Fruit fly (Drosophila melanogaster) whole organism, embryonic: ENCODE results near the gene slp1.

ENCODE experiments used
- B-H2 ChIP-seq: fragments of 200-800 bp; sonication (Bioruptor generic); optimal IDR thresholded peaks from 2 replicates; lab custom pipeline; 2018; ENCODE audit warnings: missing biosample characterization, mild to moderate bottlenecking, missing genetic modification characterization
- CG11504 ChIP-seq: fragments of 200-800 bp; sonication (Bioruptor generic); optimal IDR thresholded peaks from 3 replicates; lab custom pipeline; 2019; ENCODE audit warnings: missing biosample characterization, mild to moderate bottlenecking, missing genetic modification characterization, moderate library complexity
- CG12104 ChIP-seq: fragments of 200-800 bp; sonication (Bioruptor generic); optimal IDR thresholded peaks from 3 replicates; lab custom pipeline; 2016; ENCODE audit warnings: missing biosample characterization, missing genetic modification characterization
- CG1233 ChIP-seq: fragments of 200-800 bp; sonication (Bioruptor generic); optimal IDR thresholded peaks from 4 replicates; lab custom pipeline; 2018; ENCODE audit warnings: missing biosample characterization, mild to moderate bottlenecking, missing genetic modification characterization
- CG13624 ChIP-seq: fragments of 200-800 bp; sonication (Bioruptor generic); optimal IDR thresholded peaks from 2 replicates; lab custom pipeline; 2016; ENCODE audit warnings: missing biosample characterization, missing genetic modification characterization
- CG14667 ChIP-seq: fragments of 200-800 bp; sonication (Bioruptor generic); IDR thresholded peaks from 2 replicates; pipeline ENCODE4 v1.3.6; 2022; ENCODE audit warnings: missing biosample characterization, missing genetic modification characterization
- CG15073 ChIP-seq: fragments of 200-800 bp; sonication (Bioruptor generic); optimal IDR thresholded peaks from 2 replicates; lab custom pipeline; 2016; ENCODE audit warnings: missing biosample characterization, missing genetic modification characterization
- CG15269 ChIP-seq: fragments of 200-800 bp; sonication (Bioruptor generic); optimal IDR thresholded peaks from 2 replicates; lab custom pipeline; 2018; ENCODE audit warnings: missing biosample characterization, mild to moderate bottlenecking, missing genetic modification characterization, moderate library complexity
- CG16815 ChIP-seq: fragments of 200-800 bp; sonication (Bioruptor generic); optimal IDR thresholded peaks from 3 replicates; lab custom pipeline; 2017; ENCODE audit warnings: missing biosample characterization, mild to moderate bottlenecking, missing genetic modification characterization
- CG17328 ChIP-seq: fragments of 200-800 bp; sonication (Bioruptor generic); IDR thresholded peaks from 2 replicates; pipeline ENCODE4 v1.3.6; 2022; ENCODE audit warnings: missing biosample characterization, missing genetic modification characterization
- CG17359 ChIP-seq: fragments of 200-800 bp; sonication (Bioruptor generic); optimal IDR thresholded peaks from 3 replicates; lab custom pipeline; 2018; ENCODE audit warnings: missing biosample characterization, mild to moderate bottlenecking, missing genetic modification characterization, moderate library complexity
- CG2199 ChIP-seq: fragments of 200-800 bp; sonication (Bioruptor generic); IDR thresholded peaks from 3 replicates; pipeline ENCODE4 v1.3.6; 2022; ENCODE audit warnings: missing biosample characterization, missing genetic modification characterization
- CG31388 ChIP-seq: fragments of 200-800 bp; sonication (Bioruptor generic); optimal IDR thresholded peaks from 2 replicates; lab custom pipeline; 2016; ENCODE audit warnings: missing biosample characterization, missing genetic modification characterization
- CG32532 ChIP-seq: fragments of 200-800 bp; sonication (Bioruptor generic); IDR thresholded peaks from 2 replicates; pipeline ENCODE4 v1.3.6; 2022; ENCODE audit warnings: missing biosample characterization, missing genetic modification characterization
- CG32772 ChIP-seq: fragments of 200-800 bp; sonication (Bioruptor generic); IDR thresholded peaks from 2 replicates; pipeline ENCODE4 v1.3.6; 2022; ENCODE audit warnings: missing biosample characterization, missing genetic modification characterization
- CG3281 ChIP-seq: fragments of 200-800 bp; sonication (Bioruptor generic); optimal IDR thresholded peaks from 3 replicates; lab custom pipeline; 2017; ENCODE audit warnings: missing biosample characterization, mild to moderate bottlenecking, missing genetic modification characterization
- CG3847 ChIP-seq: fragments of 200-800 bp; sonication (Bioruptor generic); IDR thresholded peaks from 2 replicates; pipeline ENCODE4 v1.3.6; 2022; ENCODE audit warnings: missing biosample characterization, missing genetic modification characterization
- CG4282 ChIP-seq: fragments of 200-800 bp; sonication (Bioruptor generic); optimal IDR thresholded peaks from 2 replicates; lab custom pipeline; 2016; ENCODE audit warnings: missing biosample characterization, missing genetic modification characterization
- CG4360 ChIP-seq: fragments of 200-800 bp; sonication (Bioruptor generic); IDR thresholded peaks from 2 replicates; pipeline ENCODE4 v1.3.6; 2022; ENCODE audit warnings: missing biosample characterization, missing genetic modification characterization
- CG4424 ChIP-seq: fragments of 200-800 bp; sonication (Bioruptor generic); optimal IDR thresholded peaks from 3 replicates; lab custom pipeline; 2016; ENCODE audit warnings: missing biosample characterization, missing genetic modification characterization
- CG7372 ChIP-seq: fragments of 200-800 bp; sonication (Bioruptor generic); IDR thresholded peaks from 2 replicates; pipeline ENCODE4 v1.3.6; 2022; ENCODE audit warnings: missing biosample characterization, missing genetic modification characterization
- CG7987 ChIP-seq: fragments of 200-800 bp; sonication (Bioruptor generic); optimal IDR thresholded peaks from 2 replicates; lab custom pipeline; 2018; ENCODE audit warnings: missing biosample characterization, mild to moderate bottlenecking, missing genetic modification characterization, moderate library complexity
- CG9727 ChIP-seq: fragments of 200-800 bp; sonication (Bioruptor generic); optimal IDR thresholded peaks from 3 replicates; lab custom pipeline; 2017; ENCODE audit warnings: missing biosample characterization, mild to moderate bottlenecking, missing genetic modification characterization
- CrebB ChIP-seq: fragments of 200-800 bp; sonication (Bioruptor generic); optimal IDR thresholded peaks from 3 replicates; lab custom pipeline; 2018; ENCODE audit warnings: missing biosample characterization, mild to moderate bottlenecking, missing genetic modification characterization
- Dip2 ChIP-seq: fragments of 200-800 bp; sonication (Bioruptor generic); IDR thresholded peaks from 2 replicates; pipeline ENCODE4 v1.3.6; 2022; ENCODE audit warnings: missing biosample characterization, missing genetic modification characterization
- Fer3 ChIP-seq: fragments of 200-800 bp; sonication (Bioruptor generic); optimal IDR thresholded peaks from 2 replicates; lab custom pipeline; 2018; ENCODE audit warnings: missing biosample characterization, mild to moderate bottlenecking, missing genetic modification characterization, moderate library complexity
- Gug ChIP-seq: fragments of 200-800 bp; sonication (Bioruptor generic); IDR thresholded peaks from 4 replicates; pipeline ENCODE4 v1.3.6; 2022; ENCODE audit warnings: missing biosample characterization, missing genetic modification characterization
- Lhr ChIP-seq: fragments of 200-800 bp; sonication (Bioruptor generic); optimal IDR thresholded peaks from 3 replicates; lab custom pipeline; 2017; ENCODE audit warnings: mild to moderate bottlenecking, missing biosample characterization, missing genetic modification reagents, missing genetic modification characterization
- Side ChIP-seq: fragments of 200-800 bp; sonication (Bioruptor generic); optimal IDR thresholded peaks from 2 replicates; lab custom pipeline; 2016; ENCODE audit warnings: missing biosample characterization, missing genetic modification characterization
- Sox100B ChIP-seq: fragments of 200-800 bp; sonication (Bioruptor generic); optimal IDR thresholded peaks from 3 replicates; lab custom pipeline; 2018; ENCODE audit warnings: missing biosample characterization, mild to moderate bottlenecking, missing genetic modification characterization
- Stat92E ChIP-seq, 3 experiments: fragments of >200 bp in 2 of 3; fragments of 200-800 bp in 1 of 3; sonication (Bioruptor generic) in 1 of 3; optimal IDR thresholded peaks; 2 replicates each; lab custom pipeline; 2017 to 2019; ENCODE audit warnings: missing biosample characterization in 3 of 3, missing genetic modification characterization in 3 of 3, mild to moderate bottlenecking in 1 of 3, moderate library complexity in 1 of 3
- Xrp1 ChIP-seq: fragments of 200-800 bp; sonication (Bioruptor generic); IDR thresholded peaks from 2 replicates; pipeline ENCODE4 v1.3.6; 2022; ENCODE audit warnings: missing biosample characterization, missing genetic modification characterization
- ab ChIP-seq: fragments of 200-800 bp; sonication (Bioruptor generic); optimal IDR thresholded peaks from 2 replicates; lab custom pipeline; 2016; ENCODE audit warnings: missing biosample characterization, missing genetic modification characterization
- aop ChIP-seq: fragments of 200-800 bp; sonication (Bioruptor generic); IDR thresholded peaks from 2 replicates; pipeline ENCODE4 v1.3.6; 2022; ENCODE audit warnings: missing biosample characterization, missing genetic modification characterization
- dmrt11E ChIP-seq: fragments of 200-800 bp; sonication (Bioruptor generic); optimal IDR thresholded peaks from 3 replicates; lab custom pipeline; 2018; ENCODE audit warnings: missing biosample characterization, mild to moderate bottlenecking, missing genetic modification characterization, moderate library complexity
- en ChIP-seq: fragments of 200-800 bp; sonication (Bioruptor generic); optimal IDR thresholded peaks from 2 replicates; lab custom pipeline; 2016; ENCODE audit warnings: missing biosample characterization, missing genetic modification characterization
- ftz-f1 ChIP-seq: fragments of 200-800 bp; sonication (Bioruptor generic); optimal IDR thresholded peaks from 2 replicates; lab custom pipeline; 2016; ENCODE audit warnings: missing biosample characterization, missing genetic modification characterization
- gcm ChIP-seq: fragments of 200-800 bp; sonication (Bioruptor generic); optimal IDR thresholded peaks from 2 replicates; lab custom pipeline; 2019; ENCODE audit warnings: missing biosample characterization, mild to moderate bottlenecking, missing genetic modification characterization, moderate library complexity
- gt ChIP-seq: fragments of 200-800 bp; sonication (Bioruptor generic); IDR thresholded peaks from 2 replicates; pipeline ENCODE4 v1.3.6; 2022; ENCODE audit warnings: missing biosample characterization, missing genetic modification characterization
- hkb ChIP-seq, 2 experiments: fragments of 200-800 bp in 1 of 2; fragments of >200 bp in 1 of 2; sonication (Bioruptor generic) in 1 of 2; IDR thresholded peaks in 1 of 2; optimal IDR thresholded peaks in 1 of 2; 2 replicates each; pipeline versions ENCODE4 v1.3.6 to Lab custom; 2017 to 2022; ENCODE audit warnings: missing biosample characterization in 1 of 2, missing genetic modification characterization in 1 of 2
- insv ChIP-seq, 2 experiments: fragments of 200-800 bp; sonication (Bioruptor generic); optimal IDR thresholded peaks; 3 replicates each; lab custom pipeline; 2016 to 2018; ENCODE audit warnings: missing biosample characterization in 2 of 2, missing genetic modification characterization in 2 of 2
- lbe ChIP-seq: fragments of 200-800 bp; sonication (Bioruptor generic); optimal IDR thresholded peaks from 2 replicates; lab custom pipeline; 2016; ENCODE audit warnings: missing biosample characterization, mild to moderate bottlenecking, missing genetic modification characterization
- oc ChIP-seq: fragments of 200-800 bp; sonication (Bioruptor generic); optimal IDR thresholded peaks from 2 replicates; lab custom pipeline; 2018; ENCODE audit warnings: missing biosample characterization, mild to moderate bottlenecking, missing genetic modification characterization, moderate library complexity
- onecut ChIP-seq: fragments of 200-800 bp; sonication (Bioruptor generic); IDR thresholded peaks from 2 replicates; pipeline ENCODE4 v1.3.6; 2022; ENCODE audit warnings: missing biosample characterization, missing genetic modification characterization
- prd ChIP-seq, 3 experiments: fragments of >200 bp in 2 of 3; fragments of 200-800 bp in 1 of 3; sonication (Bioruptor generic) in 1 of 3; optimal IDR thresholded peaks in 2 of 3; IDR thresholded peaks in 1 of 3; 2 replicates in 2 of 3; 3 replicates in 1 of 3; pipeline versions ENCODE4 v1.3.6 to Lab custom; 2017 to 2022; ENCODE audit warnings: missing biosample characterization in 1 of 3, missing genetic modification characterization in 1 of 3
- repo ChIP-seq: fragments of 200-800 bp; sonication (Bioruptor generic); optimal IDR thresholded peaks from 2 replicates; lab custom pipeline; 2016; ENCODE audit warnings: missing biosample characterization, missing genetic modification characterization
- seq ChIP-seq: fragments of 200-800 bp; sonication (Bioruptor generic); IDR thresholded peaks from 2 replicates; pipeline ENCODE4 v1.3.6; 2022; ENCODE audit warnings: missing biosample characterization, missing genetic modification characterization
- sna ChIP-seq: fragments of 200-800 bp; sonication (Bioruptor generic); IDR thresholded peaks from 2 replicates; pipeline ENCODE4 v1.3.6; 2022; ENCODE audit warnings: missing biosample characterization, missing genetic modification characterization; ENCODE audit not compliant: partially characterized antibody
- sob ChIP-seq: fragments of 200-800 bp; sonication (Bioruptor generic); IDR thresholded peaks from 2 replicates; pipeline ENCODE4 v1.3.6; 2022; ENCODE audit warnings: missing biosample characterization, missing genetic modification characterization
- stwl ChIP-seq: fragments of 200-800 bp; sonication (Bioruptor generic); optimal IDR thresholded peaks from 3 replicates; lab custom pipeline; 2018; ENCODE audit warnings: missing biosample characterization, mild to moderate bottlenecking, missing genetic modification characterization, moderate library complexity
- vnd ChIP-seq: fragments of 200-800 bp; sonication (Bioruptor generic); IDR thresholded peaks from 3 replicates; pipeline ENCODE4 v1.3.6; 2022; ENCODE audit warnings: missing biosample characterization, missing genetic modification characterization; ENCODE audit not compliant: partially characterized antibody

Gene slp1

dm6 chr2L:3787028-3787427 lies 38.4 kb upstream of the slp1 start, which contains the start of gene bark (continued):
- TF ChIP-seq CG11504 (tag; lab: Kevin White, UChicago) (no peak), Dip2 (GFP tag; lab: Robert Waterston, UW) (no peak), CG15073 (GFP tag; lab: Kevin White, UChicago) (no peak), dmrt11E (no peak), CG16815 (GFP tag; lab: Kevin White, UChicago) (no peak), gt (no peak), sna (GFP tag; lab: Robert Waterston, UW) (no peak), vnd (no peak), CG9727 (GFP tag; lab: Kevin White, UChicago) (no peak), stwl (tag; lab: Kevin White, UChicago) (no peak), Lhr (GFP tag; lab: Kevin White, UChicago) (no peak), CG1233 (peak; percentile 1), repo (GFP tag; lab: Kevin White, UChicago) (no peak), aop (no peak), CG4282 (GFP tag; lab: Kevin White, UChicago) (no peak), CG15269 (tag; lab: Kevin White, UChicago) (peak; percentile 13), onecut (GFP tag; lab: Robert Waterston, UW) (peak; percentile 55), CG7987 (GFP tag; lab: Kevin White, UChicago) (peak; percentile 25), Side (GFP tag; lab: Kevin White, UChicago) (no peak), CG31388 (no peak), B-H2 (GFP tag; lab: Kevin White, UChicago) (no peak), CrebB (tag; lab: Kevin White, UChicago) (peak; percentile 19), insv (GFP tag; optimal IDR thresholded peaks at IDR 0.05; lab: Kevin White, UChicago) (no peak), Gug (no peak), prd (optimal IDR thresholded peaks at IDR 0.05; lab: Kevin White, UChicago) (no peak), prd (GFP tag; IDR thresholded peaks at IDR 0.05; lab: Robert Waterston, UW) (no peak), CG7372 (GFP tag; lab: Robert Waterston, UW) (no peak), oc (tag; lab: Kevin White, UChicago) (peak; percentile 9), Xrp1 (GFP tag; lab: Robert Waterston, UW) (peak; percentile 26; the same call in 1 of the 2 replicates), seq (GFP tag; lab: Robert Waterston, UW) (no peak), CG4424 (GFP tag; lab: Kevin White, UChicago) (no peak), CG12104 (no peak), CG3847 (no peak), CG4360 (no peak), lbe (GFP tag; lab: Kevin White, UChicago) (peak; percentile 83), CG32532 (GFP tag; lab: Robert Waterston, UW) (peak; percentile 67), hkb (optimal IDR thresholded peaks at IDR 0.05; lab: Kevin White, UChicago) (no peak), hkb (GFP tag; IDR thresholded peaks at IDR 0.05; lab: Robert Waterston, UW) (peak; percentile 42; the same call in 1 of the 2 replicates), Fer3 (tag; lab: Kevin White, UChicago) (no peak), CG13624 (GFP tag; lab: Kevin White, UChicago) (peak; percentile 27), Sox100B (no peak), CG14667 (GFP tag; lab: Robert Waterston, UW) (no peak), CG2199 (GFP tag; lab: Robert Waterston, UW) (no peak), CG3281 (GFP tag; lab: Kevin White, UChicago) (peak; percentile 30), gcm (GFP tag; lab: Kevin White, UChicago) (no peak), sob (GFP tag; lab: Robert Waterston, UW) (peak; percentile 49), Stat92E (GFP tag; optimal IDR thresholded peaks at IDR 0.05; lab: Kevin White, UChicago) (no peak), CG17328 (GFP tag; lab: Robert Waterston, UW) (no peak), ftz-f1 (peak; percentile 17), CG32772 (no peak), CG17359 (tag; lab: Kevin White, UChicago) (no peak), ab (no peak), en (no peak)
